Worm (Caenorhabditis elegans) whole organism, L4 larva: ENCODE data around the gene madf-9.

Source experiments
- nhr-237 ChIP-seq: sonication (generic microtip); optimal IDR thresholded peaks from 2 replicates; lab custom pipeline; 2017; ENCODE audit warnings: missing biosample characterization, missing genetic modification characterization
- set-16 ChIP-seq: fragments of 200-800 bp; sonication (Bioruptor generic); IDR thresholded peaks from 2 replicates; pipeline ENCODE4 v1.3.6; 2022; ENCODE audit warnings: missing genetic modification reagents, missing genetic modification characterization, missing compliant biosample characterization
- tra-1 ChIP-seq: fragments of 200-800 bp; sonication (Bioruptor generic); IDR thresholded peaks from 2 replicates; pipeline ENCODE4 v1.3.6; 2022; ENCODE audit warnings: missing genetic modification reagents, missing genetic modification characterization, missing compliant biosample characterization
- unc-62 ChIP-seq, 3 experiments: fragments of 150-350 bp in 1 of 3; sonication (generic microtip); optimal IDR thresholded peaks in 2 of 3; peaks in 1 of 3; 1 replicate in 1 of 3; 2 replicates in 2 of 3; lab custom pipeline; 2014 to 2017; ENCODE audit warnings: missing biosample characterization in 3 of 3, missing genetic modification characterization in 3 of 3, missing genetic modification reagents in 3 of 3, missing genotype in 1 of 3

Gene madf-9

DNA sequence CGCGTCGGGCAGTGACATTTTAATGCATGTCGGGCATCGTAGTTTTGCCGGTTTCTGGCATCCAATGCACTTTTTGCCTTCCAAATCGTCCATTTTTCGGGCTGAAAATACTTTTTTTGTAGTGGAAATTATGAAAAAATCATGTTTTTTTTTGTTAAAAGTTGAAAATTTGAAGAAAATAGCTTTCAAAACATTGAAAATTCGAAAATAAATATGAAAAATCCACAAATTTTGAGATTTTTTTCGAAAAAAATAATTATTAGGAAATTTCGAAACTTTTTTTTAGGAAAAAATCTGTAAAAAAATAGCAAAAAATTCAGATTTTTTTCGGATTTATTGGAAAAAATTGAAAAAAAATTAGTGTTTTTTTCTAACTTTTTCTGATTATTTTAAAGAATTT is 49.9 kb downstream of the madf-9 start, which contains the start of gene map-1:
map-1 (minus strand) TSS at position 101 of the 400 bp plus-strand sequence.
- TF ChIP-seq unc-62 (GFP tag; optimal IDR thresholded peaks at IDR 0.05 in 1 of 2; lab: Kevin White, UChicago): peak in 1 of 2 experiments; percentile 71
- no peak for TF ChIP-seq unc-62 (tag; optimal IDR thresholded peaks at IDR 0.05; lab: Kevin White, UChicago)
- no peak for TF ChIP-seq tra-1
- TF ChIP-seq, all 104 proteins: peak for 1

DNA sequence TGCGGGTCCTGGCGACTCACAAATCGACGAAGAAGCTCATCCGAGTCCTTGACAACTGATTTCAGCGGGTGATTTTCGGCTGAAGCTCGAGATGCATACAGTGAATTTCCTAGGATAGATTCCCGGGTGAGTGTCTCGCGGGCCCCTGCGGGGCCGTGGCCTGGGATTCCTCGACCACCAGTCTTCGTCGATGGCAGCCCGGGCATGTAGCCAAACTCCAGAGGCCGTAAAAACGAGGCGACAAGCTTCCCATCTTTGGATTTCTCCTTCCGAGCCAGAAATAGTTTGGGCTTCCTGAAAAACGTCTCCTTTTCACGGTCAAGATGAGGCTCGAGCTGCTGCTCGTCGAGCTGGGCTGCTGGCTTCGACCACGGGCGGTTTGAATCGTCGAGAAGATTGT is 51.2 kb downstream of the madf-9 start:
- TF ChIP-seq nhr-237 (no peak), set-16 (GFP tag; lab: Robert Waterston, UW) (peak; percentile 71)
